Fruit fly (Drosophila melanogaster) whole organism, embryonic: ENCODE results near the gene CG15368.

Experiments used
- BtbVII ChIP-seq: fragments of 200-800 bp; sonication (Bioruptor generic); optimal IDR thresholded peaks from 3 replicates; lab custom pipeline; 2017; ENCODE audit warnings: missing biosample characterization, mild to moderate bottlenecking, missing genetic modification characterization
- Bteb2 ChIP-seq: fragments of 200-800 bp; sonication (Bioruptor generic); optimal IDR thresholded peaks from 2 replicates; lab custom pipeline; 2016; ENCODE audit warnings: missing biosample characterization, missing genetic modification characterization
- CG10321 ChIP-seq: fragments of 200-800 bp; sonication (Bioruptor generic); IDR thresholded peaks from 2 replicates; pipeline ENCODE4 v1.3.6; 2022; ENCODE audit warnings: missing biosample characterization, missing genetic modification characterization
- CG10543 ChIP-seq: fragments of 200-800 bp; sonication (Bioruptor generic); optimal IDR thresholded peaks from 3 replicates; lab custom pipeline; 2017; ENCODE audit warnings: missing biosample characterization, mild to moderate bottlenecking, missing genetic modification characterization, moderate library complexity
- CG12104 ChIP-seq: fragments of 200-800 bp; sonication (Bioruptor generic); optimal IDR thresholded peaks from 3 replicates; lab custom pipeline; 2016; ENCODE audit warnings: missing biosample characterization, missing genetic modification characterization
- CG13894 ChIP-seq: fragments of 200-800 bp; sonication (Bioruptor generic); optimal IDR thresholded peaks from 3 replicates; lab custom pipeline; 2018; ENCODE audit warnings: missing biosample characterization, mild to moderate bottlenecking, missing genetic modification characterization, moderate library complexity
- CG14710 ChIP-seq: fragments of 200-800 bp; sonication (Bioruptor generic); optimal IDR thresholded peaks from 3 replicates; lab custom pipeline; 2019; ENCODE audit warnings: missing biosample characterization, mild to moderate bottlenecking, missing genetic modification characterization, moderate library complexity
- CG15479 ChIP-seq: fragments of 200-800 bp; sonication (Bioruptor generic); optimal IDR thresholded peaks from 3 replicates; lab custom pipeline; 2019; ENCODE audit warnings: missing biosample characterization, mild to moderate bottlenecking, missing genetic modification characterization, moderate library complexity
- CG16779 ChIP-seq: fragments of 200-800 bp; sonication (Bioruptor generic); IDR thresholded peaks from 2 replicates; pipeline ENCODE4 v1.3.6; 2022; ENCODE audit warnings: missing biosample characterization, missing genetic modification characterization
- CG16813 ChIP-seq: fragments of 200-800 bp; sonication (Bioruptor generic); IDR thresholded peaks from 3 replicates; pipeline ENCODE4 v1.3.6; 2022; ENCODE audit warnings: missing biosample characterization, missing genetic modification characterization; ENCODE audit not compliant: partially characterized antibody
- CG17829 ChIP-seq: fragments of 200-800 bp; optimal IDR thresholded peaks from 2 replicates; lab custom pipeline; 2019; ENCODE audit warnings: missing biosample characterization, mild to moderate bottlenecking, missing genetic modification characterization, moderate library complexity
- CG18599 ChIP-seq: fragments of 200-800 bp; sonication (Bioruptor generic); optimal IDR thresholded peaks from 3 replicates; lab custom pipeline; 2017; ENCODE audit warnings: missing biosample characterization, missing genetic modification characterization, mild to moderate bottlenecking, moderate library complexity, missing genetic modification reagents
- CG34422 ChIP-seq: fragments of 200-800 bp; sonication (Bioruptor generic); IDR thresholded peaks from 3 replicates; pipeline ENCODE4 v1.3.6; 2022; ENCODE audit warnings: missing biosample characterization, missing genetic modification characterization
- CG3838 ChIP-seq: fragments of 200-800 bp; sonication (Bioruptor generic); optimal IDR thresholded peaks from 3 replicates; lab custom pipeline; 2016; ENCODE audit warnings: missing biosample characterization, missing genetic modification characterization
- CG43689 ChIP-seq: fragments of 200-800 bp; sonication (Bioruptor generic); IDR thresholded peaks from 2 replicates; pipeline ENCODE4 v1.3.6; 2022; ENCODE audit warnings: missing biosample characterization, missing genetic modification characterization
- CG9215 ChIP-seq: fragments of 200-800 bp; sonication (Bioruptor generic); IDR thresholded peaks from 2 replicates; pipeline ENCODE4 v1.3.6; 2022; ENCODE audit warnings: missing biosample characterization, missing genetic modification characterization
- CHES-1-like ChIP-seq: fragments of 200-800 bp; sonication (Bioruptor generic); optimal IDR thresholded peaks from 2 replicates; lab custom pipeline; 2016; ENCODE audit warnings: missing biosample characterization, missing genetic modification characterization
- CTCF ChIP-seq: fragments of 200-800 bp; sonication (Bioruptor generic); optimal IDR thresholded peaks from 2 replicates; lab custom pipeline; 2017; ENCODE audit warnings: missing biosample characterization, mild to moderate bottlenecking, missing genetic modification characterization, moderate library complexity
- Chrac-16 ChIP-seq: fragments of 200-800 bp; sonication (Bioruptor generic); optimal IDR thresholded peaks from 3 replicates; lab custom pipeline; 2016; ENCODE audit warnings: missing biosample characterization, missing genetic modification characterization
- D19A ChIP-seq: fragments of 200-800 bp; optimal IDR thresholded peaks from 3 replicates; lab custom pipeline; 2019; ENCODE audit warnings: missing biosample characterization, mild to moderate bottlenecking, missing genetic modification characterization, moderate library complexity
- D19B ChIP-seq: fragments of 200-800 bp; sonication (Bioruptor generic); optimal IDR thresholded peaks from 2 replicates; lab custom pipeline; 2017; ENCODE audit warnings: missing biosample characterization, mild to moderate bottlenecking, missing genetic modification characterization
- ERR ChIP-seq: fragments of 200-800 bp; sonication (Bioruptor generic); optimal IDR thresholded peaks from 2 replicates; lab custom pipeline; 2016; ENCODE audit warnings: missing biosample characterization, missing genetic modification characterization
- Ets65A ChIP-seq: fragments of 200-800 bp; sonication (Bioruptor generic); peaks from one replicate; lab custom pipeline; 2016; ENCODE audit warnings: missing biosample characterization, missing genetic modification characterization
- Fer2 ChIP-seq: fragments of 200-800 bp; sonication (Bioruptor generic); optimal IDR thresholded peaks from 2 replicates; lab custom pipeline; 2018; ENCODE audit warnings: missing biosample characterization, mild to moderate bottlenecking, missing genetic modification characterization, moderate library complexity
- H2.0 ChIP-seq: fragments of 200-800 bp; sonication (Bioruptor generic); IDR thresholded peaks from 2 replicates; pipeline ENCODE4 v1.3.6; 2022; ENCODE audit warnings: missing biosample characterization, missing genetic modification characterization
- HLH4C ChIP-seq: fragments of 200-800 bp; sonication (Bioruptor generic); IDR thresholded peaks from 3 replicates; pipeline ENCODE4 v1.3.6; 2022; ENCODE audit warnings: missing biosample characterization, missing genetic modification characterization; ENCODE audit not compliant: partially characterized antibody
- Max ChIP-seq: fragments of 200-800 bp; sonication (Bioruptor generic); optimal IDR thresholded peaks from 2 replicates; lab custom pipeline; 2016; ENCODE audit warnings: missing biosample characterization, mild to moderate bottlenecking, missing genetic modification characterization
- Mes4 ChIP-seq: fragments of 200-800 bp; sonication (Bioruptor generic); optimal IDR thresholded peaks from 2 replicates; lab custom pipeline; 2016; ENCODE audit warnings: missing biosample characterization, missing genetic modification characterization
- Oaz ChIP-seq: fragments of 200-800 bp; sonication (Bioruptor generic); IDR thresholded peaks from 2 replicates; pipeline ENCODE4 v1.3.6; 2022; ENCODE audit warnings: missing biosample characterization, missing genetic modification characterization
- PHDP ChIP-seq: fragments of 200-800 bp; sonication (Bioruptor generic); optimal IDR thresholded peaks from 3 replicates; lab custom pipeline; 2018; ENCODE audit warnings: missing biosample characterization, mild to moderate bottlenecking, missing genetic modification characterization, moderate library complexity
- Poxn ChIP-seq: fragments of 200-800 bp; sonication (Bioruptor generic); IDR thresholded peaks from 2 replicates; pipeline ENCODE4 v1.3.6; 2022; ENCODE audit warnings: missing biosample characterization, missing genetic modification characterization
- Ssrp ChIP-seq: fragments of 200-800 bp; sonication (Bioruptor generic); optimal IDR thresholded peaks from 2 replicates; lab custom pipeline; 2018; ENCODE audit warnings: missing biosample characterization, mild to moderate bottlenecking, missing genetic modification characterization, moderate library complexity
- Xrp1 ChIP-seq: fragments of 200-800 bp; sonication (Bioruptor generic); IDR thresholded peaks from 2 replicates; pipeline ENCODE4 v1.3.6; 2022; ENCODE audit warnings: missing biosample characterization, missing genetic modification characterization
- bsh ChIP-seq, 2 experiments: fragments of 200-800 bp; sonication (Bioruptor generic); optimal IDR thresholded peaks; 2 replicates each; lab custom pipeline; 2017 to 2018; ENCODE audit warnings: mild to moderate bottlenecking in 2 of 2, missing biosample characterization in 2 of 2, missing genetic modification characterization in 2 of 2, moderate library complexity in 1 of 2
- crol ChIP-seq: fragments of 200-800 bp; sonication (Bioruptor generic); IDR thresholded peaks from 2 replicates; pipeline ENCODE4 v1.3.6; 2022; ENCODE audit warnings: missing biosample characterization, missing genetic modification characterization
- dan ChIP-seq: fragments of 200-800 bp; sonication (Bioruptor generic); IDR thresholded peaks from 2 replicates; pipeline ENCODE4 v1.3.6; 2022; ENCODE audit warnings: missing biosample characterization, missing genetic modification characterization
- fd64A ChIP-seq: fragments of 200-800 bp; sonication (Bioruptor generic); optimal IDR thresholded peaks from 3 replicates; lab custom pipeline; 2018; ENCODE audit warnings: missing biosample characterization, mild to moderate bottlenecking, missing genetic modification characterization
- gsb-n ChIP-seq: fragments of 200-800 bp; sonication (Bioruptor generic); optimal IDR thresholded peaks from 3 replicates; lab custom pipeline; 2018; ENCODE audit warnings: missing biosample characterization, mild to moderate bottlenecking, missing genetic modification characterization
- ind ChIP-seq: fragments of 200-800 bp; sonication (Bioruptor generic); optimal IDR thresholded peaks from 3 replicates; lab custom pipeline; 2016; ENCODE audit warnings: missing biosample characterization, missing genetic modification characterization
- lab ChIP-seq: fragments of 200-800 bp; sonication (Bioruptor generic); optimal IDR thresholded peaks from 3 replicates; lab custom pipeline; 2017; ENCODE audit warnings: missing biosample characterization, missing genetic modification characterization, mild to moderate bottlenecking, moderate library complexity, missing genetic modification reagents
- pb ChIP-seq: fragments of 200-800 bp; sonication (Bioruptor generic); optimal IDR thresholded peaks from 3 replicates; lab custom pipeline; 2016; ENCODE audit warnings: missing biosample characterization, missing genetic modification characterization
- peb ChIP-seq: fragments of 200-800 bp; sonication (Bioruptor generic); IDR thresholded peaks from 2 replicates; pipeline ENCODE4 v1.3.6; 2022; ENCODE audit warnings: missing biosample characterization, missing genetic modification characterization
- pita ChIP-seq: fragments of 200-800 bp; sonication (Bioruptor generic); optimal IDR thresholded peaks from 2 replicates; lab custom pipeline; 2017; ENCODE audit warnings: missing biosample characterization, mild to moderate bottlenecking, missing genetic modification characterization
- pzg ChIP-seq: fragments of 200-800 bp; sonication (Bioruptor generic); optimal IDR thresholded peaks from 3 replicates; lab custom pipeline; 2018; ENCODE audit warnings: missing biosample characterization, mild to moderate bottlenecking, missing genetic modification characterization, moderate library complexity
- repo ChIP-seq: fragments of 200-800 bp; sonication (Bioruptor generic); optimal IDR thresholded peaks from 2 replicates; lab custom pipeline; 2016; ENCODE audit warnings: missing biosample characterization, missing genetic modification characterization
- so ChIP-seq: fragments of 200-800 bp; sonication (Bioruptor generic); IDR thresholded peaks from 3 replicates; pipeline ENCODE4 v1.3.6; 2022; ENCODE audit warnings: missing biosample characterization, missing genetic modification characterization
- stc ChIP-seq: fragments of 200-800 bp; sonication (Bioruptor generic); IDR thresholded peaks from 2 replicates; pipeline ENCODE4 v1.3.6; 2022; ENCODE audit warnings: missing biosample characterization, missing genetic modification characterization
- stwl ChIP-seq: fragments of 200-800 bp; sonication (Bioruptor generic); optimal IDR thresholded peaks from 3 replicates; lab custom pipeline; 2018; ENCODE audit warnings: missing biosample characterization, mild to moderate bottlenecking, missing genetic modification characterization, moderate library complexity
- tin ChIP-seq: fragments of 200-800 bp; sonication (Bioruptor generic); optimal IDR thresholded peaks from 3 replicates; lab custom pipeline; 2016; ENCODE audit warnings: missing biosample characterization, missing genetic modification characterization
- toy ChIP-seq: fragments of 200-800 bp; sonication (Bioruptor generic); IDR thresholded peaks from 2 replicates; pipeline ENCODE4 v1.3.6; 2022; ENCODE audit warnings: missing biosample characterization, missing genetic modification characterization
- twi ChIP-seq: fragments of 200-800 bp; optimal IDR thresholded peaks from 2 replicates; lab custom pipeline; 2019; ENCODE audit warnings: missing biosample characterization, mild to moderate bottlenecking, missing genetic modification characterization, moderate library complexity
- zfh1 ChIP-seq: fragments of 200-800 bp; sonication (Bioruptor generic); IDR thresholded peaks from 3 replicates; pipeline ENCODE4 v1.3.6; 2022; ENCODE audit warnings: missing biosample characterization, missing genetic modification characterization

Gene CG15368

dm6 chrX:9250161-9250831 is 34.7 kb downstream of the CG15368 start, which contains the start of gene CG17754 (continued):
- TF ChIP-seq Mes4 (GFP tag; lab: Kevin White, UChicago) (no peak), HLH4C (GFP tag; lab: Robert Waterston, UW) (no peak), H2.0 (GFP tag; lab: Robert Waterston, UW) (no peak), CG16813 (peak; percentile 19; the same call in 1 of the 3 replicates), CG16779 (GFP tag; lab: Robert Waterston, UW) (no peak), dan (GFP tag; lab: Robert Waterston, UW) (no peak), twi (tag; lab: Kevin White, UChicago) (no peak), Ets65A (no peak), CG14710 (tag; lab: Kevin White, UChicago) (peak; percentile 47), D19B (GFP tag; lab: Kevin White, UChicago) (no peak), toy (no peak), Max (GFP tag; lab: Kevin White, UChicago) (no peak), CG3838 (GFP tag; lab: Kevin White, UChicago) (no peak), ERR (GFP tag; lab: Kevin White, UChicago) (no peak), bsh (GFP tag; optimal IDR thresholded peaks at IDR 0.05; lab: Kevin White, UChicago) (no peak), lab (GFP tag; lab: Kevin White, UChicago) (no peak), CTCF (GFP tag; lab: Kevin White, UChicago) (no peak), Chrac-16 (GFP tag; lab: Kevin White, UChicago) (no peak), repo (GFP tag; lab: Kevin White, UChicago) (no peak), pita (GFP tag; lab: Kevin White, UChicago) (no peak), stwl (tag; lab: Kevin White, UChicago) (peak; percentile 77), CG12104 (no peak), gsb-n (no peak), Xrp1 (GFP tag; lab: Robert Waterston, UW) (no peak), Ssrp (no peak), BtbVII (no peak), CG13894 (tag; lab: Kevin White, UChicago) (no peak), CG17829 (tag; lab: Kevin White, UChicago) (peak; percentile 0), tin (GFP tag; lab: Kevin White, UChicago) (no peak), pb (GFP tag; lab: Kevin White, UChicago) (no peak), CG15479 (GFP tag; lab: Kevin White, UChicago) (no peak), pzg (GFP tag; lab: Kevin White, UChicago) (peak; percentile 61), CG18599 (GFP tag; lab: Kevin White, UChicago) (no peak), D19A (tag; lab: Kevin White, UChicago) (no peak), Fer2 (no peak), CG10543 (no peak), zfh1 (GFP tag; lab: Robert Waterston, UW) (no peak), crol (GFP tag; lab: Robert Waterston, UW) (peak; percentile 35; the same call in 1 of the 2 replicates), Poxn (GFP tag; lab: Robert Waterston, UW) (no peak), Bteb2 (no peak), peb (GFP tag; lab: Robert Waterston, UW) (no peak), PHDP (no peak), CG43689 (GFP tag; lab: Robert Waterston, UW) (no peak), CHES-1-like (peak; percentile 0), stc (GFP tag; lab: Robert Waterston, UW) (no peak), fd64A (GFP tag; lab: Kevin White, UChicago) (no peak), ind (GFP tag; lab: Kevin White, UChicago) (no peak), so (GFP tag; lab: Robert Waterston, UW) (no peak), CG9215 (GFP tag; lab: Robert Waterston, UW) (no peak), CG10321 (GFP tag; lab: Robert Waterston, UW) (no peak), Oaz (GFP tag; lab: Robert Waterston, UW) (no peak), CG34422 (GFP tag; lab: Robert Waterston, UW) (no peak)
